Worm (Caenorhabditis elegans) whole organism, late embryonic: Measurements from ENCODE around the gene rme-1.

Source experiments
- C38D4.7 ChIP-seq: fragments of 200-800 bp; sonication (Bioruptor generic); optimal IDR thresholded peaks from 2 replicates; lab custom pipeline; 2018; ENCODE audit warnings: mild to moderate bottlenecking, missing genetic modification characterization, moderate library complexity, missing compliant biosample characterization
- T23F11.4 ChIP-seq: fragments of 200-800 bp; sonication (Bioruptor generic); optimal IDR thresholded peaks from 2 replicates; lab custom pipeline; 2018; ENCODE audit warnings: mild to moderate bottlenecking, missing genetic modification characterization, missing compliant biosample characterization
- ahr-1 ChIP-seq: sonication (generic microtip); optimal IDR thresholded peaks from 2 replicates; lab custom pipeline; 2016; ENCODE audit warnings: missing genetic modification characterization, missing compliant biosample characterization
- ceh-14 ChIP-seq: sonication (generic microtip); optimal IDR thresholded peaks from 2 replicates; lab custom pipeline; 2016; ENCODE audit warnings: missing genotype, missing genetic modification characterization, missing compliant biosample characterization
- ceh-2 ChIP-seq: sonication (generic microtip); optimal IDR thresholded peaks from 2 replicates; lab custom pipeline; 2016; ENCODE audit warnings: missing genotype, missing genetic modification characterization, missing compliant biosample characterization
- ceh-22 ChIP-seq: sonication (generic microtip); optimal IDR thresholded peaks from 2 replicates; lab custom pipeline; 2017; ENCODE audit warnings: missing biosample characterization, missing genetic modification characterization
- ceh-24 ChIP-seq: sonication (generic microtip); optimal IDR thresholded peaks from 2 replicates; lab custom pipeline; 2016; ENCODE audit warnings: mild to moderate bottlenecking, missing genetic modification characterization, missing compliant biosample characterization
- ceh-30 ChIP-seq: fragments of 150-350 bp; optimal IDR thresholded peaks from 2 replicates; lab custom pipeline; 2014; ENCODE audit warnings: missing biosample characterization, missing genetic modification characterization
- ceh-31 ChIP-seq: sonication (generic microtip); optimal IDR thresholded peaks from 2 replicates; lab custom pipeline; 2016; ENCODE audit warnings: missing genetic modification characterization, missing compliant biosample characterization
- ceh-34 ChIP-seq: sonication (generic microtip); optimal IDR thresholded peaks from 2 replicates; lab custom pipeline; 2016; ENCODE audit warnings: mild to moderate bottlenecking, missing genetic modification characterization, missing compliant biosample characterization
- ceh-45 ChIP-seq: fragments of 200-800 bp; sonication (Bioruptor generic); IDR thresholded peaks from 2 replicates; pipeline ENCODE4 v1.3.6; 2022; ENCODE audit warnings: missing genetic modification reagents, missing genetic modification characterization, missing compliant biosample characterization
- ceh-48 ChIP-seq: sonication (generic microtip); optimal IDR thresholded peaks from 2 replicates; lab custom pipeline; 2016; ENCODE audit warnings: missing genetic modification characterization, inconsistent platforms, missing compliant biosample characterization
- ceh-6 ChIP-seq: fragments of 200-800 bp; sonication (Bioruptor generic); optimal IDR thresholded peaks from 2 replicates; lab custom pipeline; 2018; ENCODE audit warnings: mild to moderate bottlenecking, missing genetic modification characterization, missing compliant biosample characterization
- ceh-9 ChIP-seq: sonication (generic microtip); optimal IDR thresholded peaks from 2 replicates; lab custom pipeline; 2016; ENCODE audit warnings: mild to moderate bottlenecking, missing genetic modification characterization, inconsistent platforms, missing compliant biosample characterization
- dve-1 ChIP-seq: sonication (generic microtip); optimal IDR thresholded peaks from 2 replicates; lab custom pipeline; 2017; ENCODE audit warnings: antibody characterized with exemption, mild to moderate bottlenecking, missing genetic modification characterization, missing compliant biosample characterization
- elt-2 ChIP-seq: sonication (generic microtip); optimal IDR thresholded peaks from 2 replicates; lab custom pipeline; 2016; ENCODE audit warnings: missing genetic modification reagents, missing genetic modification characterization, missing compliant biosample characterization
- elt-4 ChIP-seq: sonication (generic microtip); optimal IDR thresholded peaks from 2 replicates; lab custom pipeline; 2016; ENCODE audit warnings: missing genetic modification characterization, missing compliant biosample characterization
- ets-4 ChIP-seq: sonication (generic microtip); optimal IDR thresholded peaks from 2 replicates; lab custom pipeline; 2016; ENCODE audit warnings: missing genetic modification characterization, missing compliant biosample characterization
- fkh-10 ChIP-seq: fragments of 150-350 bp; optimal IDR thresholded peaks from 2 replicates; lab custom pipeline; 2014; ENCODE audit warnings: missing biosample characterization, missing genetic modification reagents, missing genetic modification characterization
- fkh-6 ChIP-seq: sonication (generic microtip); optimal IDR thresholded peaks from 2 replicates; lab custom pipeline; 2016; ENCODE audit warnings: missing genetic modification characterization, missing compliant biosample characterization
- hlh-15 ChIP-seq: sonication (generic microtip); optimal IDR thresholded peaks from 2 replicates; lab custom pipeline; 2016; ENCODE audit warnings: missing genetic modification characterization, missing compliant biosample characterization
- hlh-30 ChIP-seq: sonication (generic microtip); optimal IDR thresholded peaks from 2 replicates; lab custom pipeline; 2017; ENCODE audit warnings: antibody characterized with exemption, missing genetic modification characterization, missing compliant biosample characterization; ENCODE audit not compliant: insufficient read depth
- hlh-6 ChIP-seq: sonication (generic microtip); optimal IDR thresholded peaks from 2 replicates; lab custom pipeline; 2016; ENCODE audit warnings: missing genotype, missing genetic modification characterization, missing compliant biosample characterization
- lim-6 ChIP-seq: sonication (generic microtip); optimal IDR thresholded peaks from 2 replicates; lab custom pipeline; 2016; ENCODE audit warnings: missing genetic modification characterization, missing compliant biosample characterization
- lin-11 ChIP-seq: fragments of 200-800 bp; sonication (Bioruptor generic); optimal IDR thresholded peaks from 2 replicates; lab custom pipeline; 2018; ENCODE audit warnings: mild to moderate bottlenecking, missing genetic modification characterization, missing compliant biosample characterization
- madf-2 ChIP-seq: sonication (generic microtip); optimal IDR thresholded peaks from 2 replicates; lab custom pipeline; 2017; ENCODE audit warnings: missing genetic modification characterization, missing compliant biosample characterization
- mec-3 ChIP-seq: sonication (generic microtip); optimal IDR thresholded peaks from 2 replicates; lab custom pipeline; 2016; ENCODE audit warnings: borderline replicate concordance, missing genetic modification characterization, missing compliant biosample characterization
- nfya-1 ChIP-seq: sonication (generic microtip); optimal IDR thresholded peaks from 2 replicates; lab custom pipeline; 2017; ENCODE audit warnings: missing genetic modification characterization, mild to moderate bottlenecking, missing compliant biosample characterization, antibody characterized with exemption, moderate library complexity
- nhr-11 ChIP-seq: fragments of 150-350 bp; optimal IDR thresholded peaks from 2 replicates; lab custom pipeline; 2014; ENCODE audit warnings: missing biosample characterization, missing genetic modification characterization
- npax-4 ChIP-seq: sonication (generic microtip); optimal IDR thresholded peaks from 2 replicates; lab custom pipeline; 2016; ENCODE audit warnings: missing genetic modification characterization, missing compliant biosample characterization
- pat-9 ChIP-seq: fragments of 200-800 bp; sonication (Bioruptor generic); optimal IDR thresholded peaks from 2 replicates; lab custom pipeline; 2018; ENCODE audit warnings: mild to moderate bottlenecking, missing genetic modification characterization, moderate library complexity, missing compliant biosample characterization
- pax-1 ChIP-seq: fragments of 150-350 bp; optimal IDR thresholded peaks from 2 replicates; lab custom pipeline; 2014; ENCODE audit warnings: missing biosample characterization, missing genetic modification characterization
- pha-2 ChIP-seq: sonication (generic microtip); optimal IDR thresholded peaks from 2 replicates; lab custom pipeline; 2017; ENCODE audit warnings: mild to moderate bottlenecking, missing genetic modification characterization, missing compliant biosample characterization
- pha-4 ChIP-seq: fragments of 150-350 bp; optimal IDR thresholded peaks from 2 replicates; lab custom pipeline; 2018; ENCODE audit warnings: missing biosample characterization, missing genetic modification reagents, missing genetic modification characterization
- pros-1 ChIP-seq: fragments of 150-350 bp; optimal IDR thresholded peaks from 2 replicates; lab custom pipeline; 2014; ENCODE audit warnings: missing biosample characterization, missing genetic modification reagents, missing genetic modification characterization
- ref-2 ChIP-seq: sonication (generic microtip); optimal IDR thresholded peaks from 2 replicates; lab custom pipeline; 2016; ENCODE audit warnings: missing genetic modification characterization, missing compliant biosample characterization
- rnt-1 ChIP-seq: sonication (generic microtip); optimal IDR thresholded peaks from 2 replicates; lab custom pipeline; 2016; ENCODE audit warnings: missing genetic modification characterization, missing compliant biosample characterization
- sdc-2 ChIP-seq: sonication (generic microtip); optimal IDR thresholded peaks from 2 replicates; lab custom pipeline; 2016; ENCODE audit warnings: missing genotype, missing genetic modification characterization, missing compliant biosample characterization
- sox-2 ChIP-seq: fragments of 200-800 bp; sonication (Bioruptor generic); IDR thresholded peaks from 2 replicates; pipeline ENCODE4 v1.3.6; 2022; ENCODE audit warnings: missing genetic modification reagents, missing genetic modification characterization, missing compliant biosample characterization
- sox-4 ChIP-seq: sonication (generic microtip); optimal IDR thresholded peaks from 2 replicates; lab custom pipeline; 2017; ENCODE audit warnings: mild to moderate bottlenecking, missing genetic modification characterization, inconsistent platforms, missing compliant biosample characterization
- tbx-7 ChIP-seq: sonication (generic microtip); optimal IDR thresholded peaks from 2 replicates; lab custom pipeline; 2016; ENCODE audit warnings: missing genotype, missing genetic modification characterization, missing compliant biosample characterization
- ttx-3 ChIP-seq: sonication (generic microtip); optimal IDR thresholded peaks from 2 replicates; lab custom pipeline; 2016; ENCODE audit warnings: missing genetic modification reagents, missing genetic modification characterization, missing compliant biosample characterization
- unc-42 ChIP-seq: sonication (generic microtip); optimal IDR thresholded peaks from 2 replicates; lab custom pipeline; 2016; ENCODE audit warnings: missing genotype, missing genetic modification characterization, missing compliant biosample characterization
- unc-86 ChIP-seq: sonication (generic microtip); optimal IDR thresholded peaks from 2 replicates; lab custom pipeline; 2016; ENCODE audit warnings: missing genetic modification characterization, missing compliant biosample characterization
- zip-5 ChIP-seq: sonication (generic microtip); optimal IDR thresholded peaks from 2 replicates; lab custom pipeline; 2016; ENCODE audit warnings: missing genetic modification characterization, missing compliant biosample characterization
- ztf-16 ChIP-seq: sonication (generic microtip); optimal IDR thresholded peaks from 2 replicates; lab custom pipeline; 2017; ENCODE audit warnings: missing genetic modification characterization, missing compliant biosample characterization

rme-1 gene

DNA sequence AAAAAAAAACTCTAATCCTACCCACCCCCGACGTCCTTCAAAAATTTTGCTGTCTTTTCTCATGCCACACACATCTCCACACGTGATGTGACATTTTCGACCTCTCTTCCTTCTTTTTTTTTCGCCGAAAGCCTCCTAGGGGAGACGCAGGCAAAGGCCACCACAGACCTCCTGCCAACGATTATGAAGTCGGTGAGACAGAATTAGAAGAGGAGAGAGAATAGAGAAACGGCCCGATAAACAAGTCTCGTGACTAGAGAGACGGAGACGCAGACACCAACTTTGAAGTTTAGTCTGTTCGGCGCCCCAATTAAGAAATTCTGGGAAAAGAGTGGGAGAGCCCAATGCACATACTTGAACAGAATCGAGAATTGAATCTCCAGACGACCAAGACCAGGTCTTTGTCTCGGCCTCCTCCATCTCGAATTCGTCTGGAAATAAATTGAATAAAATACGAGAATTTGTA, 15.8 kb downstream of the rme-1 start (continued):
- TF ChIP-seq ceh-34 (tag; lab: Kevin White, UChicago) (peak; percentile 48), unc-42 (tag; lab: Kevin White, UChicago) (peak; percentile 85), ceh-2 (tag; lab: Kevin White, UChicago) (peak; percentile 41), mec-3 (no peak), pax-1 (peak; percentile 50), ceh-6 (GFP tag; lab: Kevin White, UChicago) (peak; percentile 39), unc-86 (tag; lab: Kevin White, UChicago) (peak; percentile 26), ceh-22 (tag; lab: Kevin White, UChicago) (no peak), ceh-24 (tag; lab: Kevin White, UChicago) (no peak), lim-6 (tag; lab: Kevin White, UChicago) (no peak), T23F11.4 (GFP tag; lab: Kevin White, UChicago) (no peak), elt-4 (tag; lab: Kevin White, UChicago) (no peak), hlh-30 (tag; lab: Kevin White, UChicago) (peak; percentile 98), fkh-10 (no peak), zip-5 (no peak), rnt-1 (tag; lab: Kevin White, UChicago) (peak; percentile 81), ahr-1 (tag; lab: Kevin White, UChicago) (peak; percentile 36), sdc-2 (tag; lab: Kevin White, UChicago) (no peak), pros-1 (peak; percentile 95), dve-1 (tag; lab: Kevin White, UChicago) (peak; percentile 62), pha-4 (tag; lab: Kevin White, UChicago) (no peak), nfya-1 (tag; lab: Kevin White, UChicago) (peak; percentile 91), ttx-3 (tag; lab: Kevin White, UChicago) (peak; percentile 1), C38D4.7 (GFP tag; lab: Kevin White, UChicago) (no peak), pha-2 (tag; lab: Kevin White, UChicago) (peak; percentile 12), fkh-6 (tag; lab: Kevin White, UChicago) (no peak), npax-4 (tag; lab: Kevin White, UChicago) (peak; percentile 33), ceh-14 (tag; lab: Kevin White, UChicago) (peak; percentile 58), ref-2 (peak; percentile 67), nhr-11 (tag; lab: Kevin White, UChicago) (no peak), pat-9 (tag; lab: Kevin White, UChicago) (no peak), elt-2 (tag; lab: Kevin White, UChicago) (peak; percentile 72), sox-4 (tag; lab: Kevin White, UChicago) (no peak), hlh-6 (tag; lab: Kevin White, UChicago) (no peak), ceh-31 (tag; lab: Kevin White, UChicago) (peak; percentile 87), tbx-7 (tag; lab: Kevin White, UChicago) (no peak), lin-11 (tag; lab: Kevin White, UChicago) (no peak), sox-2 (no peak)

DNA sequence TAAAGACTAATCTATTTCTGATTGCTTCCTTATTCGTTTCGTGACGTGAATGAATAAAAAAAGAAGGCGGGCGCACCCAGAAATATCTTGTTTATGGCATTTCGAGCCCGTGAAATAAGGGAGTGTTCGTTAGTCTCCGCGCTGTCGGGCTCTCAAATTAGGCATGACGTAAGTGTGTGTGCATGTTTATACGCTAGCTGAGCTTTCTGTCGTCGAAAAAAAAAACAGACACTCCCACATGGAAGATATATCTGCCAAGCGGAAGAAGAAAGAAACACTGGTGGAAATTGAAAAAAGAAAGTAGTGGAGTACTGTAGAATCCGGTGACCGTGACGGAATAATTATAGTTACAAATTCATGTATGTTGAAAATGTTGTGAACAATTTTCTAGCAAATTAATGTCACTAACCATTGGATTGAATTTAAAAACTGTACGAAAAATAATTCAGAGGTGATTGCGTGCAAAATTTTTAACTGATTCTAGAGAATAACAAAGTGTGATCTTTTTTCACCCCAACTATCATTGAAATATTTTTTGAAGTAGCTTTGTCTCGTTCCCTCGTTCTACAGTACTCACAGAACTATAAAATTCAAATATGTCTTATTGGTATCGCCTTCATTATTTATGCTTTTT, 16.4 kb downstream of the rme-1 start:
- TF ChIP-seq ceh-45 (GFP tag; lab: Robert Waterston, UW) (no peak), T23F11.4 (GFP tag; lab: Kevin White, UChicago) (no peak), ets-4 (no peak), ceh-30 (no peak), hlh-15 (tag; lab: Kevin White, UChicago) (no peak), ztf-16 (tag; lab: Kevin White, UChicago) (no peak), fkh-10 (no peak), pha-2 (tag; lab: Kevin White, UChicago) (no peak), unc-86 (tag; lab: Kevin White, UChicago) (no peak), ahr-1 (tag; lab: Kevin White, UChicago) (no peak), tbx-7 (tag; lab: Kevin White, UChicago) (no peak), nfya-1 (tag; lab: Kevin White, UChicago) (no peak), ceh-9 (tag; lab: Kevin White, UChicago) (no peak), unc-42 (tag; lab: Kevin White, UChicago) (no peak), ceh-6 (GFP tag; lab: Kevin White, UChicago) (no peak), madf-2 (tag; lab: Kevin White, UChicago) (no peak), ceh-48 (no peak), sdc-2 (tag; lab: Kevin White, UChicago) (no peak), pros-1 (no peak)
